Fruit fly (Drosophila melanogaster) S2 (cell line): ENCODE results near the gene Sp212.

Experiments used
- CG8478 ChIP-seq: fragments of >200 bp; optimal IDR thresholded peaks from 2 replicates; lab custom pipeline; 2018
- CTCF ChIP-seq, 2 experiments: fragments of >200 bp; optimal IDR thresholded peaks; 2 replicates each; lab custom pipeline; 2018

- TF ChIP-seq CG8478 (lab: Kevin White, UChicago) (no peak), CTCF (optimal IDR thresholded peaks at IDR 0.05; lab: Kevin White, UChicago) (no peak)
Measured at dm6 chr3R:14255808-14256207, 31.9 kb upstream of the Sp212 start, which contains the start of gene CG43179.
